Fruit fly (Drosophila melanogaster): ENCODE data around the gene side-IV.

side-IV gene

dm6 chr3R:13448354-13448753, 2.0 kb upstream of the side-IV start:
- TF ChIP-seq Jra (GFP tag; optimal IDR thresholded peaks at IDR 0.05) (no peak), Vsx2 (GFP tag; optimal IDR thresholded peaks at IDR 0.05; ENCODE audit: partially characterized antibody) (no peak), Sp1 (GFP tag; optimal IDR thresholded peaks at IDR 0.05) (no peak), foxo (GFP tag; optimal IDR thresholded peaks at IDR 0.05) (no peak), rgr (GFP tag; optimal IDR thresholded peaks at IDR 0.05) (no peak), Hr83 (GFP tag; optimal IDR thresholded peaks at IDR 0.05; ENCODE audit: poor library complexity, severe bottlenecking) (no peak), usp (GFP tag; optimal IDR thresholded peaks at IDR 0.05) (no peak), CG9705 (GFP tag; optimal IDR thresholded peaks at IDR 0.05) (no peak), dmrt93B (GFP tag; optimal IDR thresholded peaks at IDR 0.05) (no peak)

- TF ChIP-seq Hnf4 (GFP tag; optimal IDR thresholded peaks at IDR 0.05) = no peak
- no peak for TF ChIP-seq pan (optimal IDR thresholded peaks at IDR 0.05)
- no peak for TF ChIP-seq usp (GFP tag; optimal IDR thresholded peaks at IDR 0.05)
- TF ChIP-seq Jra (GFP tag; optimal IDR thresholded peaks at IDR 0.05) = no peak
- no peak for TF ChIP-seq sv (GFP tag; optimal IDR thresholded peaks at IDR 0.05)
- TF ChIP-seq fru (GFP tag; optimal IDR thresholded peaks at IDR 0.05) = no peak
- TF ChIP-seq lola (GFP tag; optimal IDR thresholded peaks at IDR 0.05) = no peak
- TF ChIP-seq Dif (GFP tag; optimal IDR thresholded peaks at IDR 0.05; ENCODE audit: partially characterized antibody) = no peak
- no peak for TF ChIP-seq br (GFP tag; optimal IDR thresholded peaks at IDR 0.05)
- TF ChIP-seq CrebA (GFP tag; optimal IDR thresholded peaks at IDR 0.05; ENCODE audit: borderline replicate concordance) = no peak
Measured at dm6 chr3R:13452261-13452660, 1.9 kb downstream of the side-IV start.

dm6 chr3R:13452851-13453255, 2.5 kb downstream of the side-IV start:
- TF ChIP-seq Jra (GFP tag; optimal IDR thresholded peaks at IDR 0.05) (no peak), Hr83 (GFP tag; optimal IDR thresholded peaks at IDR 0.05; ENCODE audit: poor library complexity, severe bottlenecking) (no peak), psq (GFP tag; optimal IDR thresholded peaks at IDR 0.05) (peak; percentile 59), woc (GFP tag; optimal IDR thresholded peaks at IDR 0.05) (peak; percentile 53), rgr (GFP tag; optimal IDR thresholded peaks at IDR 0.05) (peak; percentile 58), ey (GFP tag; optimal IDR thresholded peaks at IDR 0.05) (peak; percentile 51), Myc (optimal IDR thresholded peaks at IDR 0.05) (no peak), h (GFP tag; optimal IDR thresholded peaks at IDR 0.05) (peak; percentile 74), brk (GFP tag; optimal IDR thresholded peaks at IDR 0.05) (no peak), Dfd (GFP tag; optimal IDR thresholded peaks at IDR 0.05) (no peak), CrebA (GFP tag; optimal IDR thresholded peaks at IDR 0.05; ENCODE audit: borderline replicate concordance) (no peak), pan (optimal IDR thresholded peaks at IDR 0.05) (no peak), Mio (GFP tag; optimal IDR thresholded peaks at IDR 0.05) (no peak), tai (GFP tag; optimal IDR thresholded peaks at IDR 0.05) (peak; percentile 23), HLH106 (tag; optimal IDR thresholded peaks at IDR 0.05) (peak; percentile 68), Sp1 (GFP tag; optimal IDR thresholded peaks at IDR 0.05) (peak; percentile 74), dl (GFP tag; optimal IDR thresholded peaks at IDR 0.05; ENCODE audit: insufficient read depth in 1 of 2, partially characterized antibody in 2 of 2) (no peak), foxo (GFP tag; optimal IDR thresholded peaks at IDR 0.05) (peak in 1 of 2 experiments; percentile 74), fru (GFP tag; optimal IDR thresholded peaks at IDR 0.05) (peak; percentile 79), sage (GFP tag; optimal IDR thresholded peaks at IDR 0.05) (peak; percentile 5), usp (GFP tag; optimal IDR thresholded peaks at IDR 0.05) (no peak), Vsx2 (GFP tag; optimal IDR thresholded peaks at IDR 0.05; ENCODE audit: partially characterized antibody) (no peak), CG9705 (GFP tag; optimal IDR thresholded peaks at IDR 0.05) (no peak), GATAd (GFP tag; optimal IDR thresholded peaks at IDR 0.05) (no peak), dmrt93B (GFP tag; optimal IDR thresholded peaks at IDR 0.05) (peak; percentile 66), Hnf4 (GFP tag; optimal IDR thresholded peaks at IDR 0.05) (peak; percentile 15), Hr78 (GFP tag; optimal IDR thresholded peaks at IDR 0.05) (no peak), lola (GFP tag; optimal IDR thresholded peaks at IDR 0.05) (no peak), CG32264 (GFP tag; optimal IDR thresholded peaks at IDR 0.05) (no peak), OdsH (GFP tag; optimal IDR thresholded peaks at IDR 0.05) (peak; percentile 65), Dif (GFP tag; optimal IDR thresholded peaks at IDR 0.05; ENCODE audit: partially characterized antibody) (no peak), br (GFP tag; optimal IDR thresholded peaks at IDR 0.05) (peak; percentile 52), Rel (GFP tag; optimal IDR thresholded peaks at IDR 0.05) (no peak), Rel (tag; optimal IDR thresholded peaks at IDR 0.05) (no peak), Abd-B (GFP tag; optimal IDR thresholded peaks at IDR 0.05) (no peak), N (GFP tag; optimal IDR thresholded peaks at IDR 0.05) (no peak), sv (GFP tag; optimal IDR thresholded peaks at IDR 0.05) (peak; percentile 66), dsf (GFP tag; optimal IDR thresholded peaks at IDR 0.05; ENCODE audit: borderline replicate concordance) (no peak)

All from whole organism, wandering third instar larva.